Worm (Caenorhabditis elegans) whole organism, L1 larva: ENCODE measurements around the gene Y25C1A.6.

Experiments
- aha-1 ChIP-seq: fragments of 150-350 bp; optimal IDR thresholded peaks from 2 replicates; lab custom pipeline; 2014; ENCODE audit warnings: missing biosample characterization, missing genetic modification characterization
- ceh-82 ChIP-seq, 3 experiments: fragments of 150-350 bp in 1 of 3; sonication (generic microtip) in 2 of 3; optimal IDR thresholded peaks; 2 replicates each; lab custom pipeline; 2014 to 2017; ENCODE audit warnings: missing biosample characterization in 3 of 3, missing genetic modification characterization in 3 of 3
- fkh-10 ChIP-seq: sonication (generic microtip); optimal IDR thresholded peaks from 2 replicates; lab custom pipeline; 2017; ENCODE audit warnings: missing biosample characterization, missing genetic modification reagents, missing genetic modification characterization
- fos-1 ChIP-seq: fragments of 150-350 bp; optimal IDR thresholded peaks from 2 replicates; lab custom pipeline; 2014; ENCODE audit warnings: missing biosample characterization, missing genetic modification characterization
- isw-1 ChIP-seq: fragments of 200-800 bp; sonication (Bioruptor generic); IDR thresholded peaks from 2 replicates; pipeline ENCODE4 v1.3.6; 2022; ENCODE audit warnings: missing genetic modification characterization, missing compliant biosample characterization
- lin-14 ChIP-seq: fragments of 200-800 bp; sonication (Bioruptor generic); optimal IDR thresholded peaks from 2 replicates; lab custom pipeline; 2018; ENCODE audit warnings: mild to moderate bottlenecking, missing genetic modification characterization, moderate library complexity, missing compliant biosample characterization
- lin-39 ChIP-seq: fragments of 150-350 bp; optimal IDR thresholded peaks from 2 replicates; lab custom pipeline; 2014; ENCODE audit warnings: missing biosample characterization, missing genetic modification reagents, missing genetic modification characterization
- mdl-1 ChIP-seq, 2 experiments: fragments of 150-350 bp; optimal IDR thresholded peaks; 2 replicates each; lab custom pipeline; 2014 to 2017; ENCODE audit warnings: missing biosample characterization in 2 of 2, missing genetic modification characterization in 2 of 2, inconsistent platforms in 1 of 2
- nhr-237 ChIP-seq: fragments of 150-350 bp; optimal IDR thresholded peaks from 2 replicates; lab custom pipeline; 2014; ENCODE audit warnings: missing biosample characterization, missing genetic modification characterization
- nhr-85 ChIP-seq: sonication (generic microtip); peaks from one replicate; lab custom pipeline; 2016; ENCODE audit warnings: missing genetic modification characterization, inconsistent platforms, missing compliant biosample characterization
- pqm-1 ChIP-seq: sonication (generic microtip); optimal IDR thresholded peaks from 3 replicates; lab custom pipeline; 2017; ENCODE audit warnings: missing biosample characterization, missing genetic modification characterization
- sptf-1 ChIP-seq: fragments of 150-350 bp; optimal IDR thresholded peaks from 2 replicates; lab custom pipeline; 2014; ENCODE audit warnings: missing biosample characterization, missing genetic modification characterization

DNA sequence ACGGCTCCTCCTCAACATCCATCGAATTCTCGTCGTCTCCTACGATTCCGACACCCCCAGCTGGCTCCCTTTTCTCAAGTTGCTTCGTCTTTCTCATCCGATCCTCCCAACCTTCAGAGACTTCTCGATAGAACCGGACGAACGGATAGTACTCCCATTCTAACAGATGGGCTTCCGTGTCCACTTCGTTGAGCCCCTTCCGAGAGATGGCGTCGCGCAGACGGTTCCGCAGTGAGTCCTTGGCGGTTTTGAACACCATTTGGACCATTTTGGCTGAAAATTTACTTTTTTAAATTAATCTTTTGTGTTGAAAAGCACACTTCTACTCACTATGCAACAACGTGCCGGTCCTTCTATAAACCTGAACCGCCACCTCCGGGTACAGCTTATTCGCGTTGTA lies 7.2 kb upstream of the Y25C1A.6 start:
- TF ChIP-seq mdl-1 (tag; optimal IDR thresholded peaks at IDR 0.05; lab: Kevin White, UChicago) = no peak
- no peak for TF ChIP-seq lin-14 (GFP tag; lab: Kevin White, UChicago)
- TF ChIP-seq fkh-10 (GFP tag; lab: Kevin White, UChicago) = no peak
- no peak for TF ChIP-seq nhr-85 (tag; lab: Kevin White, UChicago)
- no peak for TF ChIP-seq sptf-1 (tag; lab: Kevin White, UChicago)
- TF ChIP-seq aha-1 (tag; lab: Kevin White, UChicago) = no peak
- no peak for TF ChIP-seq isw-1
- no peak for TF ChIP-seq ceh-82 (tag; optimal IDR thresholded peaks at IDR 0.05; lab: Kevin White, UChicago)
- TF ChIP-seq pqm-1 (tag; lab: Kevin White, UChicago) = no peak
- TF ChIP-seq nhr-237 (tag; lab: Kevin White, UChicago) = no peak
- no peak for TF ChIP-seq fos-1 (tag; lab: Kevin White, UChicago)
- TF ChIP-seq lin-39 (tag; lab: Kevin White, UChicago) = no peak
